Worm (Caenorhabditis elegans): ENCODE results near the gene B0524.2.
A peak's percentile ranks its signal among the peaks of the same experiment; 100 is the strongest.

B0524.2 gene

ce11 chrIII:1939625-1939988, 45.8 kb downstream of the B0524.2 start:
- TF ChIP-seq efl-1 (GFP tag; optimal IDR thresholded peaks at IDR 0.05) (no peak), him-1 (tag; optimal IDR thresholded peaks at IDR 0.05) (peak; percentile 85), lsl-1 (GFP tag; optimal IDR thresholded peaks at IDR 0.05) (peak; percentile 26)

ce11 chrIII:1943488-1943887, 49.6 kb downstream of the B0524.2 start, which contains the start of gene F53A3.1:
TSS of gene F53A3.1 (minus strand) at chrIII:1943637.
- TF ChIP-seq ceh-91 (GFP tag; IDR thresholded peaks at IDR 0.05) (no peak), gei-17 (GFP tag; optimal IDR thresholded peaks at IDR 0.05) (no peak), snpc-4 (GFP tag; optimal IDR thresholded peaks at IDR 0.05) (no peak), snpc-4 (tag; optimal IDR thresholded peaks at IDR 0.05) (no peak), madf-8 (GFP tag; conservative IDR thresholded peaks at IDR 0.05) (no peak), snpc-3.4 (tag; optimal IDR thresholded peaks at IDR 0.05) (no peak), let-607 (tag; optimal IDR thresholded peaks at IDR 0.05) (no peak), snpc-1.3 (tag; optimal IDR thresholded peaks at IDR 0.05; ENCODE audit: insufficient read depth) (no peak), B0019.2 (GFP tag; conservative IDR thresholded peaks at IDR 0.05) (no peak), ztf-6 (GFP tag; IDR thresholded peaks at IDR 0.05) (no peak), ztf-3 (GFP tag; optimal IDR thresholded peaks at IDR 0.05) (no peak)

ce11 chrIII:1947851-1948250, 54.0 kb downstream of the B0524.2 start:
- TF ChIP-seq zfh-2 (GFP tag; conservative IDR thresholded peaks at IDR 0.05) (0 out of 2 replicates have a peak, but pooled peaks have one; percentile 16), ceh-100 (GFP tag; IDR thresholded peaks at IDR 0.05) (no peak)

DNA sequence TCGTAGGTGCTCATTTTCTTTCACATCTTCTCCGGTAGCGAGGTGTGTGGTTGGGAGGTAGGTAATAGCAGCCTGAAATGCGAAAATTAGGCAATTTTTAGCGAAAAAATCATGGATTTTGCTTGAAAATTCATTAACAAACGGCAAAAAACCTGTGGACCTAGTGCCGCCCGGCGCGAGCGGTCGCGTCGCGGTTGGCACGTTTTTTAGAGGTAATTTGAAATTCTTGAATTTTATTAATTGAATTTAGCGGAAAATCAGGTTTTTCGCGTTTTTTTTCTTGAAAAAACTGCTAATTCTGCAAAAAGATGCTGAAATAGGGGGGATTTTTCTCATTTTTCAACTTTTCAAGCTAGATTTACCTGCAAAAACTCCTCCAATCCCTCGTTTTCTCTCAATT, 55.5 kb downstream of the B0524.2 start:
- TF ChIP-seq madf-3 (GFP tag; IDR thresholded peaks at IDR 0.05) (peak; percentile 89), Y67H2A.10 (GFP tag; conservative IDR thresholded peaks at IDR 0.05) (no peak), lin-54 (GFP tag; optimal IDR thresholded peaks at IDR 0.05) (peak; percentile 10), somi-1 (GFP tag; optimal IDR thresholded peaks at IDR 0.05) (no peak)
